Worm (Caenorhabditis elegans): Measurements from ENCODE around the gene vha-6.

DNA sequence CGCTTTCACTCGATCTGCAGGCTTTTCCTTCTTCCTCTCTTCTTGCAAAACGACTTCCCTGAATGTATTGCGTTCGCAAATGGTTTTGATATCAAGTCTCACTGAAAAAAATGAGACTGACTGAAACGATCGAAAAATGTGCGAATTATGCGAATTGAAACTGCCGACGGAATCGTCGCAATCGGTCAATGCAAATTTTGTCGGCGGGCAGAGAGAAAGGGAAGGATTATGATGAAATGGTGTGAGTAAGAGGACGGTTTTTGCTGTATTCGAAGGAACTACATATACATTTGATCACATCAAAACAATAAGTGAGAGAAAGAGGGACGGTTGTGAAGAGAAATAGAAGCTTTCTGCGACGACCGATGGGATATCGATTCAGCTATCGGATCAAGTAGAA, 22.6 kb downstream of the vha-6 start, which contains the start of gene C05D12.1:
- TF ChIP-seq sea-1 (GFP tag; conservative IDR thresholded peaks at IDR 0.05), result no peak
- no peak for TF ChIP-seq aly-1 (tag; optimal IDR thresholded peaks at IDR 0.05)
- no peak for TF ChIP-seq ceh-36 (tag; optimal IDR thresholded peaks at IDR 0.05)
- TF ChIP-seq hmg-4 (GFP tag; optimal IDR thresholded peaks at IDR 0.05), result no peak
- TF ChIP-seq hmbx-1 (tag; optimal IDR thresholded peaks at IDR 0.05), result no peak
- no peak for TF ChIP-seq ama-1 (optimal IDR thresholded peaks at IDR 0.05)
- TF ChIP-seq tra-4 (tag; optimal IDR thresholded peaks at IDR 0.05), result no peak
